Worm (Caenorhabditis elegans) whole organism, late embryonic: ENCODE data around the gene E02H1.1.

Source experiments
- ceh-19 ChIP-seq: fragments of 200-800 bp; sonication (Bioruptor generic); optimal IDR thresholded peaks from 2 replicates; lab custom pipeline; 2018; ENCODE audit warnings: mild to moderate bottlenecking, missing genetic modification characterization, missing compliant biosample characterization
- elt-4 ChIP-seq: sonication (generic microtip); optimal IDR thresholded peaks from 2 replicates; lab custom pipeline; 2016; ENCODE audit warnings: missing genetic modification characterization, missing compliant biosample characterization
- pag-3 ChIP-seq: sonication (generic microtip); optimal IDR thresholded peaks from 2 replicates; lab custom pipeline; 2016; ENCODE audit warnings: missing compliant biosample characterization, missing genetic modification characterization, borderline replicate concordance

DNA sequence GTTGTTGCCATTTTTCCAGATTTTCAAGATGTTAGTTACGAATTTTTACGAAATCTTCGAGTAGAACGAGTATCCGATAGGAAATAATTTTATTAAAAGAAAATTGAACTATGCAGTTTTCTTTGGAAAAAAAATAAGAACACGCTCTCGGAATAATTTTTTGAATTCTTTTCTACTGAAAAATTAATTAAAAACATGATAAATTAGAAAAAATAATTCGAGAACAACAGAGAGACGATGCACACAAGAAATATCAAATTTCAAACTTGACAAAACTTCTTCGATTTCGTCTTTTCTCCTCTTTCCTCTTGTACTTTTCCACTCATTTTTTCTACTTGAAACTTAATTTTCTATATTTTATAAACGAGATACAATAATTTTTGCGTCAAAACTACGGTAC lies 31.0 kb downstream of the E02H1.1 start, which contains the start of gene F35H8.4:
- TF ChIP-seq elt-4 (tag; lab: Kevin White, UChicago) (no peak), ceh-19 (GFP tag; lab: Kevin White, UChicago) (no peak), pag-3 (tag; lab: Kevin White, UChicago) (no peak)
